Fruit fly (Drosophila melanogaster) whole organism: Measurements from ENCODE around the gene ppk19.

Source experiments
- pan ChIP-seq: fragments of >200 bp; optimal IDR thresholded peaks from 2 replicates; lab custom pipeline; 2017
- usp ChIP-seq: fragments of >200 bp; optimal IDR thresholded peaks from 2 replicates; lab custom pipeline; 2017; ENCODE audit warnings: missing biosample characterization, missing genetic modification characterization, mixed read lengths

DNA sequence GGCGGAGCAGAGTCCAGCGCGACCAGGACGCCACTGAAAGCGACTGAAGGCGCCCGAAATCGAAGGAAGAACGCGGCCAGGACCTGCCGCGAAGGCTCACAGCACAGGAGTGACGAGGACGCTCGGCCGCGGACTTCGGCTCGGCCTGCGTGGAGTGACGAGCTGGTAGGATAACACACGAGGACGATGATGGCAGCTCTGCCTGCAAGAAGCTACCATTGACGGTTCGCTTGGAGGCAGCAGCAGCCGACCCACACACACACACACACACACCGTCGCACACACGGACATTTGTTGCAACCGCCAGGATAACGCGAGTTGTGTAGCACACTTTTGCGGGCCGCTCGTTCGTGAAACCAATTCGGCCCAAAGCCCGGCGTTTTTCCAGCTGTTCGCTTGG lies 12.3 kb upstream of the ppk19 start, which contains the start of gene Dop1R2:
- no peak for TF ChIP-seq pan (lab: Kevin White, UChicago)
- TF ChIP-seq usp, result no peak
